Worm (Caenorhabditis elegans) whole organism, L1 larva: ENCODE measurements around the gene F19C7.2.

Experiments
- C16A3.4 ChIP-seq: fragments of 150-350 bp; optimal IDR thresholded peaks from 2 replicates; lab custom pipeline; 2014; ENCODE audit warnings: missing biosample characterization, missing genetic modification characterization
- C34B4.2 ChIP-seq: sonication (generic microtip); optimal IDR thresholded peaks from 2 replicates; lab custom pipeline; 2017; ENCODE audit warnings: mild to moderate bottlenecking, missing genetic modification characterization, missing compliant biosample characterization
- F16B12.6 ChIP-seq: fragments of 150-350 bp; optimal IDR thresholded peaks from 2 replicates; lab custom pipeline; 2014; ENCODE audit warnings: missing biosample characterization, missing genetic modification characterization
- aha-1 ChIP-seq: fragments of 150-350 bp; optimal IDR thresholded peaks from 2 replicates; lab custom pipeline; 2014; ENCODE audit warnings: missing biosample characterization, missing genetic modification characterization
- aly-2 ChIP-seq: fragments of 150-350 bp; optimal IDR thresholded peaks from 2 replicates; lab custom pipeline; 2014; ENCODE audit warnings: missing biosample characterization, missing genetic modification characterization
- blmp-1 ChIP-seq: fragments of 150-350 bp; optimal IDR thresholded peaks from 2 replicates; lab custom pipeline; 2014; ENCODE audit warnings: missing biosample characterization, missing genetic modification characterization
- ceh-82 ChIP-seq, 3 experiments: fragments of 150-350 bp in 1 of 3; sonication (generic microtip) in 2 of 3; optimal IDR thresholded peaks; 2 replicates each; lab custom pipeline; 2014 to 2017; ENCODE audit warnings: missing biosample characterization in 3 of 3, missing genetic modification characterization in 3 of 3
- ceh-90 ChIP-seq: sonication (generic microtip); optimal IDR thresholded peaks from 2 replicates; lab custom pipeline; 2016; ENCODE audit warnings: missing genetic modification characterization, missing compliant biosample characterization
- ces-1 ChIP-seq: fragments of 150-350 bp; optimal IDR thresholded peaks from 2 replicates; lab custom pipeline; 2014; ENCODE audit warnings: missing biosample characterization, missing genetic modification reagents, missing genetic modification characterization
- dsc-1 ChIP-seq: sonication (generic microtip); optimal IDR thresholded peaks from 2 replicates; lab custom pipeline; 2016; ENCODE audit warnings: mild to moderate bottlenecking, missing genetic modification characterization, missing compliant biosample characterization
- efl-1 ChIP-seq, 4 experiments: fragments of 150-350 bp; optimal IDR thresholded peaks in 3 of 4; peaks in 1 of 4; 1 replicate in 1 of 4; 2 replicates in 3 of 4; lab custom pipeline; 2014; ENCODE audit warnings: missing biosample characterization in 2 of 4, missing genetic modification characterization in 2 of 4, missing genetic modification reagents in 2 of 4
- efl-3 ChIP-seq: fragments of 200-800 bp; sonication (Bioruptor generic); optimal IDR thresholded peaks from 2 replicates; lab custom pipeline; 2018; ENCODE audit warnings: mild to moderate bottlenecking, missing genetic modification characterization, missing compliant biosample characterization
- egl-13 ChIP-seq: sonication (generic microtip); optimal IDR thresholded peaks from 2 replicates; lab custom pipeline; 2016; ENCODE audit warnings: missing genotype, missing genetic modification reagents, missing genetic modification characterization, missing compliant biosample characterization
- egl-27 ChIP-seq, 2 experiments: fragments of 150-350 bp in 1 of 2; sonication (generic microtip); optimal IDR thresholded peaks; 3 replicates each; lab custom pipeline; 2017 to 2018; ENCODE audit warnings: missing biosample characterization in 2 of 2, missing genetic modification characterization in 2 of 2, missing genetic modification reagents in 2 of 2
- fkh-8 ChIP-seq: sonication (generic microtip); optimal IDR thresholded peaks from 2 replicates; lab custom pipeline; 2016; ENCODE audit warnings: mild to moderate bottlenecking, missing genetic modification characterization, missing compliant biosample characterization
- fos-1 ChIP-seq: fragments of 150-350 bp; optimal IDR thresholded peaks from 2 replicates; lab custom pipeline; 2014; ENCODE audit warnings: missing biosample characterization, missing genetic modification characterization
- irx-1 ChIP-seq: sonication (generic microtip); optimal IDR thresholded peaks from 2 replicates; lab custom pipeline; 2016; ENCODE audit warnings: missing genetic modification characterization, missing compliant biosample characterization
- isw-1 ChIP-seq: fragments of 200-800 bp; sonication (Bioruptor generic); IDR thresholded peaks from 2 replicates; pipeline ENCODE4 v1.3.6; 2022; ENCODE audit warnings: missing genetic modification characterization, missing compliant biosample characterization
- lin-13 ChIP-seq: fragments of 150-350 bp; optimal IDR thresholded peaks from 2 replicates; lab custom pipeline; 2014; ENCODE audit warnings: missing biosample characterization, missing genetic modification reagents, missing genetic modification characterization
- lin-14 ChIP-seq: fragments of 200-800 bp; sonication (Bioruptor generic); optimal IDR thresholded peaks from 2 replicates; lab custom pipeline; 2018; ENCODE audit warnings: mild to moderate bottlenecking, missing genetic modification characterization, moderate library complexity, missing compliant biosample characterization
- lin-15B ChIP-seq: fragments of 150-350 bp; sonication (generic microtip); optimal IDR thresholded peaks from 3 replicates; lab custom pipeline; 2014; ENCODE audit warnings: missing biosample characterization, missing genetic modification characterization
- lin-39 ChIP-seq: fragments of 150-350 bp; optimal IDR thresholded peaks from 2 replicates; lab custom pipeline; 2014; ENCODE audit warnings: missing biosample characterization, missing genetic modification reagents, missing genetic modification characterization
- lir-3 ChIP-seq: sonication (generic microtip); optimal IDR thresholded peaks from 2 replicates; lab custom pipeline; 2016; ENCODE audit warnings: mild to moderate bottlenecking, missing genetic modification characterization, moderate library complexity, missing compliant biosample characterization; ENCODE audit not compliant: poor library complexity
- lsy-2 ChIP-seq, 2 experiments: fragments of 150-350 bp; optimal IDR thresholded peaks; 2 replicates each; lab custom pipeline; 2014; ENCODE audit warnings: missing biosample characterization in 2 of 2, missing genetic modification characterization in 2 of 2
- nhr-11 ChIP-seq: fragments of 150-350 bp; optimal IDR thresholded peaks from 2 replicates; lab custom pipeline; 2014; ENCODE audit warnings: missing biosample characterization, missing genetic modification characterization
- nhr-237 ChIP-seq: fragments of 150-350 bp; optimal IDR thresholded peaks from 2 replicates; lab custom pipeline; 2014; ENCODE audit warnings: missing biosample characterization, missing genetic modification characterization
- nhr-47 ChIP-seq: sonication (generic microtip); optimal IDR thresholded peaks from 2 replicates; lab custom pipeline; 2016; ENCODE audit warnings: mild to moderate bottlenecking, missing genetic modification characterization, moderate library complexity, missing compliant biosample characterization
- nhr-71 ChIP-seq: sonication (generic microtip); optimal IDR thresholded peaks from 2 replicates; lab custom pipeline; 2016; ENCODE audit warnings: mild to moderate bottlenecking, missing genetic modification characterization, moderate library complexity, missing compliant biosample characterization
- nhr-90 ChIP-seq: sonication (generic microtip); optimal IDR thresholded peaks from 2 replicates; lab custom pipeline; 2016; ENCODE audit warnings: mild to moderate bottlenecking, missing genetic modification characterization, missing compliant biosample characterization; ENCODE audit not compliant: poor library complexity
- pag-3 ChIP-seq: sonication (generic microtip); optimal IDR thresholded peaks from 2 replicates; lab custom pipeline; 2017; ENCODE audit warnings: missing genetic modification characterization, mild to moderate bottlenecking, missing compliant biosample characterization, antibody characterized with exemption, borderline replicate concordance; ENCODE audit not compliant: insufficient read depth
- pax-3 ChIP-seq: fragments of 200-800 bp; sonication (Bioruptor generic); optimal IDR thresholded peaks from 2 replicates; lab custom pipeline; 2018; ENCODE audit warnings: mild to moderate bottlenecking, missing genetic modification characterization, moderate library complexity, missing compliant biosample characterization
- rnt-1 ChIP-seq: sonication (generic microtip); optimal IDR thresholded peaks from 2 replicates; lab custom pipeline; 2016; ENCODE audit warnings: mild to moderate bottlenecking, missing genetic modification characterization, moderate library complexity, missing compliant biosample characterization
- skn-1 ChIP-seq: fragments of 150-350 bp; optimal IDR thresholded peaks from 2 replicates; lab custom pipeline; 2014; ENCODE audit warnings: missing biosample characterization, missing genetic modification characterization
- snpc-4 ChIP-seq: fragments of 150-350 bp; optimal IDR thresholded peaks from 2 replicates; lab custom pipeline; 2014; ENCODE audit warnings: missing biosample characterization, missing genetic modification characterization
- sox-4 ChIP-seq: sonication (generic microtip); optimal IDR thresholded peaks from 2 replicates; lab custom pipeline; 2016; ENCODE audit warnings: missing genetic modification characterization, missing compliant biosample characterization
- swsn-7 ChIP-seq: sonication (generic microtip); optimal IDR thresholded peaks from 2 replicates; lab custom pipeline; 2016; ENCODE audit warnings: missing genetic modification characterization, missing compliant biosample characterization
- unc-130 ChIP-seq: fragments of 150-350 bp; optimal IDR thresholded peaks from 2 replicates; lab custom pipeline; 2017; ENCODE audit warnings: missing biosample characterization, missing genetic modification characterization, inconsistent platforms
- unc-30 ChIP-seq: sonication (generic microtip); optimal IDR thresholded peaks from 2 replicates; lab custom pipeline; 2017; ENCODE audit warnings: missing biosample characterization, missing genetic modification characterization
- unc-86 ChIP-seq: sonication (generic microtip); optimal IDR thresholded peaks from 2 replicates; lab custom pipeline; 2016; ENCODE audit warnings: missing genetic modification characterization, missing compliant biosample characterization
- unc-98 ChIP-seq: fragments of 200-800 bp; sonication (Bioruptor generic); IDR thresholded peaks from 2 replicates; pipeline ENCODE4 v1.3.6; 2022; ENCODE audit warnings: missing genetic modification characterization, missing compliant biosample characterization
- vab-15 ChIP-seq: sonication (generic microtip); optimal IDR thresholded peaks from 2 replicates; lab custom pipeline; 2017; ENCODE audit warnings: missing genotype, mild to moderate bottlenecking, missing genetic modification characterization, missing compliant biosample characterization
- xbp-1 ChIP-seq: sonication (generic microtip); optimal IDR thresholded peaks from 2 replicates; lab custom pipeline; 2016; ENCODE audit warnings: missing genetic modification characterization, missing compliant biosample characterization
- zag-1 ChIP-seq: fragments of 150-350 bp; optimal IDR thresholded peaks from 2 replicates; lab custom pipeline; 2014; ENCODE audit warnings: missing biosample characterization, missing genetic modification characterization
- zip-4 ChIP-seq: fragments of 200-800 bp; sonication (Bioruptor generic); optimal IDR thresholded peaks from 2 replicates; lab custom pipeline; 2018; ENCODE audit warnings: mild to moderate bottlenecking, missing genetic modification characterization, moderate library complexity, missing compliant biosample characterization

F19C7.2 gene

DNA sequence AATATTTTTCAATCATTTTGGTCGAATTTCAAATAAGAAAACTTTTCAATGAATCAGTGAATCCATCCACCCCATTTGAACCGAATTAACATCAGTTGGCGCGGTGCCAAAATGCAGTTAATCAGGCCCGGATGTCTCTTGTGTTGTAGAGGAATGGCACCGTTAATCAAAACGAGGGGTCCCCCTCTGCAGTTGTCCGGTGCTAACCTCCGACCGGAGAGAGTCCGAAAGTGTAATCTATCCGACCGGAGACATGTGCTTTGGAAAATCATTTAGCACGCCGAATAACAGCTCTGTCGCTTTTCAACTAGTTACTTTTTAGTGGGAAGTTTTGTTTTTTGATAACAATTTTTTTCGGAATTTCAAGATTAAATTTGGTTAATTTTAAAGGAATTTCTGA is 45.5 kb downstream of the F19C7.2 start:
- TF ChIP-seq rnt-1 (tag; lab: Kevin White, UChicago): peak; percentile 34
- TF ChIP-seq snpc-4 (tag; lab: Kevin White, UChicago): no peak
- TF ChIP-seq unc-30 (tag; lab: Kevin White, UChicago): no peak
- peak; percentile 15 for TF ChIP-seq unc-130
- peak; percentile 88 for TF ChIP-seq dsc-1 (tag; lab: Kevin White, UChicago)
- TF ChIP-seq pag-3 (tag; lab: Kevin White, UChicago): peak; percentile 45
- TF ChIP-seq lin-14 (GFP tag; lab: Kevin White, UChicago): peak; percentile 35
- no peak for TF ChIP-seq efl-1 (optimal IDR thresholded peaks at IDR 0.05; lab: Kevin White, UChicago)
- peak in 1 of 2 experiments; percentile 51 for TF ChIP-seq efl-1 (GFP tag; optimal IDR thresholded peaks at IDR 0.05 in 1 of 2; lab: Kevin White, UChicago)
- TF ChIP-seq nhr-47 (tag; lab: Kevin White, UChicago): no peak

DNA sequence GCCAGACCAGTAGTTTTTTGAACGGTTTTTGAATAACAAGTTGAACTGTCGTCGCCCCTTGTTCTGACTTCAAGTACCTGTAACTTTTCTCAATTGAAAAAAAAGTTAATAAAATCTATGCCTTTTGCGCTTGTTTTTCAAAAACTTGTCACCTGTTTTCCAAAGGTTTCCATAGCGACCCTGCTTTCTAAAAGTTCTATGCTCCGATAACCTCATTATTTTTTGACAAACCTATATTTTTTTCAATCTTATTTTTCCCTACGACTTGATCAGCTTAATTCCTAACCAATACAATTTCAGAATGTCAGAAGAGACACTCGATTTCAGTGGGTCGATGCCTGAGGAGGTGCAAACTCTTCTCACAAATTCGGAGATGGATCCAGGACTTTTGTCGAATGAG is 47.6 kb downstream of the F19C7.2 start, which contains the start of gene F29B9.8:
F29B9.8 (plus strand) TSS at position 301 of the 400 bp plus-strand sequence.
- TF ChIP-seq vab-15 (tag; lab: Kevin White, UChicago) (no peak), efl-1 (optimal IDR thresholded peaks at IDR 0.05; lab: Kevin White, UChicago) (no peak), efl-1 (GFP tag; optimal IDR thresholded peaks at IDR 0.05 in 1 of 2; lab: Kevin White, UChicago) (peak in 1 of 2 experiments; percentile 29)

ce11 chrIV:4649460-4649859 is 49.7 kb downstream of the F19C7.2 start, which contains the start of gene F29B9.7:
Gene F29B9.7, plus strand, starts transcription at chrIV:4649760.
- no peak for TF ChIP-seq aly-2
- no peak for TF ChIP-seq zip-4
- no peak for TF ChIP-seq F16B12.6
- no peak for TF ChIP-seq swsn-7 (tag; lab: Kevin White, UChicago)
- TF ChIP-seq ces-1 (GFP tag; lab: Kevin White, UChicago): no peak
- no peak for TF ChIP-seq C16A3.4
- no peak for TF ChIP-seq C34B4.2 (tag; lab: Kevin White, UChicago)
- TF ChIP-seq nhr-71: no peak
- no peak for TF ChIP-seq nhr-237
- no peak for TF ChIP-seq blmp-1 (tag; lab: Kevin White, UChicago)
- TF ChIP-seq zag-1 (tag; lab: Kevin White, UChicago): no peak
- TF ChIP-seq fkh-8: no peak
- no peak for TF ChIP-seq aha-1
- TF ChIP-seq egl-27 (tag; optimal IDR thresholded peaks at IDR 0.05; lab: Kevin White, UChicago): no peak
- TF ChIP-seq lin-14 (GFP tag; lab: Kevin White, UChicago): no peak
- no peak for TF ChIP-seq isw-1 (GFP tag; lab: Robert Waterston, UW)
- TF ChIP-seq fos-1 (tag; lab: Kevin White, UChicago): no peak
- TF ChIP-seq lin-39 (tag; lab: Kevin White, UChicago): no peak
- no peak for TF ChIP-seq unc-98 (GFP tag; lab: Robert Waterston, UW)
- TF ChIP-seq sox-4 (tag; lab: Kevin White, UChicago): no peak
- TF ChIP-seq, all 84 proteins: peak for 0

DNA sequence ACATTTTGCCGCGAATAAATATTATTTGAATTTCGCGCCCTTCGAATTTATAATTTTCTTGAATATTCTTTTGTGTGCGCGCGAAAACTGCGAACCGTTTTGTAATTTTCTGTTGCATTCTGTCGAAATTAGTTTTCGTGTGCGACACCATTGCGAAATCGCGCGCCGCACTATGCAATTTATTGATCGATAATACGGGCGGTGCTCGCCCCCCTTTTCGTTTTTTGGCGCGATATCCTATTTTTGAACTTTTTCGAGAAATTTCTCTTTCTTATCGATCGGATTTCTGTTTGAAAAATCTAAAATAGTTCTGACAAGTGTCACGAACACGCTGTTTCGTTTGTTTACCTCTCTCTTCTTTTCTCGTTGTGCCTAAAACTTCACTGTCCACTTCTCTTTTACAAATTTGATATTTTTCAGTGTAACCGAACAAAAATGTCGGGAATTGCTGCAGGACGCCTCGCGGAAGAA is 50.9 kb downstream of the F19C7.2 start, which contains the start of gene ubc-9:
ubc-9 (plus strand) TSS at position 421 of the 471 bp plus-strand sequence.
- peak; percentile 0 for TF ChIP-seq vab-15 (tag; lab: Kevin White, UChicago)
- TF ChIP-seq efl-3 (GFP tag; lab: Kevin White, UChicago): no peak
- peak; percentile 72 for TF ChIP-seq dsc-1 (tag; lab: Kevin White, UChicago)
- TF ChIP-seq lir-3 (tag; lab: Kevin White, UChicago): peak; percentile 39
- TF ChIP-seq nhr-71: peak; percentile 88
- TF ChIP-seq fos-1 (tag; lab: Kevin White, UChicago): no peak
- TF ChIP-seq lin-15B (tag; lab: Kevin White, UChicago): peak; percentile 70
- TF ChIP-seq nhr-90 (tag; lab: Kevin White, UChicago): peak; percentile 77
- TF ChIP-seq zip-4: peak; percentile 69
- peak; percentile 13 for TF ChIP-seq aha-1
- peak in 2 of 3 experiments; percentile 65 to 80 for TF ChIP-seq ceh-82 (tag; optimal IDR thresholded peaks at IDR 0.05; lab: Kevin White, UChicago)
- TF ChIP-seq pax-3 (tag; lab: Kevin White, UChicago): peak; percentile 56
- TF ChIP-seq lin-14 (GFP tag; lab: Kevin White, UChicago): peak; percentile 83
- TF ChIP-seq egl-13: peak; percentile 54
- no peak for TF ChIP-seq nhr-11 (tag; lab: Kevin White, UChicago)
- peak; percentile 74 to 76 for TF ChIP-seq lsy-2 (tag; optimal IDR thresholded peaks at IDR 0.05; lab: Kevin White, UChicago)
- peak; percentile 70 for TF ChIP-seq unc-86 (tag; lab: Kevin White, UChicago)
- TF ChIP-seq C16A3.4: peak; percentile 73
- TF ChIP-seq ceh-90: no peak
- peak; percentile 22 for TF ChIP-seq irx-1 (tag; lab: Kevin White, UChicago)
- peak; percentile 70 for TF ChIP-seq xbp-1 (tag; lab: Kevin White, UChicago)
- TF ChIP-seq nhr-47 (tag; lab: Kevin White, UChicago): peak; percentile 82
- TF ChIP-seq lin-13: peak; percentile 88
- TF ChIP-seq skn-1 (tag; lab: Kevin White, UChicago): peak; percentile 56
- peak; percentile 16 for TF ChIP-seq F16B12.6
- TF ChIP-seq fkh-8: peak; percentile 72
- TF ChIP-seq C34B4.2 (tag; lab: Kevin White, UChicago): peak; percentile 93
